Fruit fly (Drosophila melanogaster): ENCODE results near the gene Culd.

Gene Culd

DNA sequence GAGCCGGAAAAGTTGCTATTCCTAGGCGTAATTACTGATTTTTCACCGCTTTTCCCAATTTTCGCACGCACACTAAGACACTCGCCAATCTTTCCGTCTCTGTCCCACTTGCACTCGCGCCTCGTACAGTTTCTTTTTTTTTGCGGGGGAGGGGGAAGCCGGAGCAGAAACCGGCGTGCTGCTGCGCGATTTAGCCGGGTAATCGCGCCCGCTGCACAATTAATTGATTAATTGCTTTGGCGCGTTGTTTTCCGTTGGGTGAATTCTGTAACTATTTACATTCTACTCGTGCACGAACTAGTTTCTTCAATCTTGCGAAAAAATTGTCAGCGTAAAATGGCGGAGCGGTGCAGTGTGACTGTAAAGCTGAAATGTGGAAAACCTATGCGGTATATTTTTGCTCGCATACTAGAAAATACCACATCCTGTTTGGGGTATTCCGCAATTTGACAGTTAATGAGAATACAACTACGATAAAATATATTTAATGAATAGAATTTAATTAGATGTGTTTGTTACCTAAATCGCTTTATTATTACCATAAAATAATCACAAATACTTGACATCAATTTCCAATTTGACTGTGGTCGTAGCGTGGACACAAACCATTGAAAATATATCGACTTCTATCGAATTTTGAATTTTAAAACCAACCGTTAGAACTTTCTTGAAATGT, 40.8 kb downstream of the Culd start, which contains the start of gene Cpsf6 (continued):
- TF ChIP-seq stc (GFP tag; IDR thresholded peaks at IDR 0.05), result no peak
- peak; percentile 42 for TF ChIP-seq CG4328 (GFP tag; optimal IDR thresholded peaks at IDR 0.05)
- TF ChIP-seq ac (GFP tag; optimal IDR thresholded peaks at IDR 0.05), result no peak
- no peak for TF ChIP-seq CG7963 (GFP tag; IDR thresholded peaks at IDR 0.05; ENCODE audit: partially characterized antibody)
- peak; percentile 78 for TF ChIP-seq vvl (GFP tag; IDR thresholded peaks at IDR 0.05)
- TF ChIP-seq Bdp1 (GFP tag; optimal IDR thresholded peaks at IDR 0.05), result peak; percentile 29
- no peak; the same call in 1 of the 2 replicates for TF ChIP-seq inv (GFP tag; IDR thresholded peaks at IDR 0.05; ENCODE audit: partially characterized antibody)
- TF ChIP-seq psq (GFP tag; optimal IDR thresholded peaks at IDR 0.05), result peak; percentile 17
- no peak for TF ChIP-seq gsb (GFP tag; IDR thresholded peaks at IDR 0.05)
- 0 out of 3 replicates have a peak, but pooled peaks have one; percentile 47 for TF ChIP-seq CG2889 (GFP tag; IDR thresholded peaks at IDR 0.05)
- TF ChIP-seq ham (GFP tag; IDR thresholded peaks at IDR 0.05), result no peak
- TF ChIP-seq jing (GFP tag; optimal IDR thresholded peaks at IDR 0.05), result no peak
- peak; percentile 79 for TF ChIP-seq CG10267 (tag; optimal IDR thresholded peaks at IDR 0.05)
- no peak for TF ChIP-seq slou (GFP tag; optimal IDR thresholded peaks at IDR 0.05)
- TF ChIP-seq CG1647 (GFP tag; optimal IDR thresholded peaks at IDR 0.05), result no peak
- TF ChIP-seq Tbp (GFP tag; optimal IDR thresholded peaks at IDR 0.05), result peak; percentile 27
- peak; percentile 48; the same call in 1 of the 2 replicates for TF ChIP-seq Adf1 (GFP tag; IDR thresholded peaks at IDR 0.05)
- peak; percentile 86 for TF ChIP-seq CoRest (tag; optimal IDR thresholded peaks at IDR 0.05)
- no peak for TF ChIP-seq Doc3 (GFP tag; IDR thresholded peaks at IDR 0.05; ENCODE audit: partially characterized antibody)
- TF ChIP-seq CG9727 (GFP tag; optimal IDR thresholded peaks at IDR 0.05), result peak; percentile 48
- no peak for TF ChIP-seq maf-S (GFP tag; optimal IDR thresholded peaks at IDR 0.05)
- no peak; the same call in 1 of the 2 replicates for TF ChIP-seq Scr (GFP tag; IDR thresholded peaks at IDR 0.05; ENCODE audit: partially characterized antibody)
- TF ChIP-seq Vsx1 (GFP tag; optimal IDR thresholded peaks at IDR 0.05), result peak; percentile 8
- TF ChIP-seq CG32772 (GFP tag; IDR thresholded peaks at IDR 0.05), result no peak
- peak; percentile 6 for TF ChIP-seq chn (GFP tag; optimal IDR thresholded peaks at IDR 0.05)
- no peak for TF ChIP-seq CG3407 (GFP tag; optimal IDR thresholded peaks at IDR 0.05)
- TF ChIP-seq kay (GFP tag; optimal IDR thresholded peaks at IDR 0.05), result peak; percentile 27
- no peak for TF ChIP-seq Gsc (GFP tag; IDR thresholded peaks at IDR 0.05)
- TF ChIP-seq insv (GFP tag; optimal IDR thresholded peaks at IDR 0.05), result peak in 1 of 2 experiments; percentile 87
- no peak for TF ChIP-seq z (GFP tag; IDR thresholded peaks at IDR 0.05)
- peak; percentile 59 for TF ChIP-seq CG8388 (GFP tag; optimal IDR thresholded peaks at IDR 0.05)
- peak; percentile 63 for TF ChIP-seq rib (GFP tag; IDR thresholded peaks at IDR 0.05)
- peak; percentile 46 for TF ChIP-seq pho (GFP tag; optimal IDR thresholded peaks at IDR 0.05)
- TF ChIP-seq cato (GFP tag; optimal IDR thresholded peaks at IDR 0.05; ENCODE audit: borderline replicate concordance), result peak; percentile 19
- TF ChIP-seq Dbx (GFP tag; IDR thresholded peaks at IDR 0.05), result 0 out of 3 replicates have a peak, but pooled peaks have one; percentile 51
- TF ChIP-seq fu2 (GFP tag; optimal IDR thresholded peaks at IDR 0.05), result no peak
- peak; percentile 35 for TF ChIP-seq CG18619 (GFP tag; optimal IDR thresholded peaks at IDR 0.05)
- peak in 1 of 2 experiments; percentile 74 for TF ChIP-seq bsh (GFP tag; optimal IDR thresholded peaks at IDR 0.05)
- TF ChIP-seq bcd (GFP tag; optimal IDR thresholded peaks at IDR 0.05), result peak; percentile 38
- peak; percentile 41 for TF ChIP-seq CG12299 (tag; optimal IDR thresholded peaks at IDR 0.05)
- peak; percentile 79 for TF ChIP-seq E2f2 (GFP tag; IDR thresholded peaks at IDR 0.05)
- TF ChIP-seq Rfx (GFP tag; IDR thresholded peaks at IDR 0.05), result peak; percentile 70
- no peak for TF ChIP-seq CG6254 (GFP tag; optimal IDR thresholded peaks at IDR 0.05)
- no peak for TF ChIP-seq dati (GFP tag; IDR thresholded peaks at IDR 0.05)
- no peak for TF ChIP-seq Fer1 (GFP tag; optimal IDR thresholded peaks at IDR 0.05)
- peak; percentile 8 for TF ChIP-seq CG15011 (GFP tag; optimal IDR thresholded peaks at IDR 0.05)
- no peak for TF ChIP-seq NC2β (GFP tag; optimal IDR thresholded peaks at IDR 0.05)
- TF ChIP-seq CG3065 (GFP tag; optimal IDR thresholded peaks at IDR 0.05), result peak; percentile 1
- peak; percentile 33 for TF ChIP-seq CG12219 (GFP tag; optimal IDR thresholded peaks at IDR 0.05)
- TF ChIP-seq Chrac-16 (GFP tag; optimal IDR thresholded peaks at IDR 0.05), result peak; percentile 61

Measured in whole organism, embryonic.